5 fruit fly cellular contexts compared by ENCODE assay signal in the genomic region with DNA sequence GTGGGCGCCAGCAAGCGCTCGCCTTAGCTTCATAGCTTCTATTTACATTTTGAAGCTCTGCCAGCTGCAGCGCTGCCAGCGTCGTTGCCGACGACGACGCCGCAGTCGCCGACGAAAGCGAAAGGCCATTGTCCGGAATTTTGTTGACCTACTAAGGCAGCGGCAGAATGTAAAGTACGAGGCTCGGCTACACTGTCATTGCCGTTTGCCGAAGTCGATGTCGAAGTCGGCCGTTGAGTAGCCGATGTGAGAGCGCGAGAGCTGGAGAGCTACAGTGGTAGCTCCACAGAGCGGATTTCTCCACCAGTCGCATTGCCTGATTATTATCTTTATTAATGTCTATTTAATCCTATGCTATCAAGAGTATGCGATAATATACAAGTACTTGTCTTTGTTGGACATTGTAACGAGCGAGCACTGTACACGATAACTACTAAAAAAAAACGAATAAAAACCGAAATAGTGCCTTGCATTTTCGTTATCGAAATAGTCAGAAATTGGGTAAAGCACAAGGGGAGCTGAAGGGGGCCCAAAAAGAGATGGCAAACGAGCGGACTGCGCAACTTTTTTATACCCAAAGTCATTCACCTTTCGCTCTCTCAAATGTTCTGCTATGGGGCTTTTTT.
TF ChIP-seq lines count a peak whose summit lies in the region.

No protein-coding gene starts in this region.

- TF ChIP-seq CTCF in whole organism, embryonic (GFP tag; optimal IDR thresholded peaks at IDR 0.05; lab: Kevin White, UChicago): peak; percentile 50

TF ChIP-seq in whole organism, adult, 20 proteins besides CTCF, POLR2A, EP300 and RAD21 (continues in another document):
- TF ChIP-seq CG11617 (GFP tag; optimal IDR thresholded peaks at IDR 0.05; lab: Kevin White, UChicago): peak; percentile 86
- TF ChIP-seq cnc (optimal IDR thresholded peaks at IDR 0.05; lab: Kevin White, UChicago): no peak
- peak; percentile 80 for TF ChIP-seq CG7045 (GFP tag; optimal IDR thresholded peaks at IDR 0.05; lab: Kevin White, UChicago)
- peak; percentile 86 for TF ChIP-seq Mnt (GFP tag; optimal IDR thresholded peaks at IDR 0.05; lab: Kevin White, UChicago)
- TF ChIP-seq pad (GFP tag; optimal IDR thresholded peaks at IDR 0.05; lab: Kevin White, UChicago): peak; percentile 85
- TF ChIP-seq toe (GFP tag; optimal IDR thresholded peaks at IDR 0.05; lab: Kevin White, UChicago): peak; percentile 81
- peak; percentile 93 for TF ChIP-seq CG7101 (tag; optimal IDR thresholded peaks at IDR 0.05; lab: Kevin White, UChicago)
- peak; percentile 88 for TF ChIP-seq CG14711 (tag; optimal IDR thresholded peaks at IDR 0.05; lab: Kevin White, UChicago)
- TF ChIP-seq cic (GFP tag; optimal IDR thresholded peaks at IDR 0.05; lab: Kevin White, UChicago): peak; percentile 18
- TF ChIP-seq CG5204 (GFP tag; optimal IDR thresholded peaks at IDR 0.05; lab: Kevin White, UChicago): peak; percentile 77
- TF ChIP-seq Clk (GFP tag; optimal IDR thresholded peaks at IDR 0.05; lab: Kevin White, UChicago): peak; percentile 68
- TF ChIP-seq CG12768 (GFP tag; optimal IDR thresholded peaks at IDR 0.05; lab: Kevin White, UChicago): peak; percentile 91
- no peak for TF ChIP-seq kay (GFP tag; lab: Kevin White, UChicago; ENCODE audit: borderline replicate concordance)
- peak; percentile 90 for TF ChIP-seq CG1620 (GFP tag; optimal IDR thresholded peaks at IDR 0.05; lab: Kevin White, UChicago)
- TF ChIP-seq tj (GFP tag; optimal IDR thresholded peaks at IDR 0.05; lab: Kevin White, UChicago): peak; percentile 91
- peak; percentile 86 for TF ChIP-seq CG33017 (tag; optimal IDR thresholded peaks at IDR 0.05; lab: Kevin White, UChicago)

TF ChIP-seq in whole organism, embryonic, 481 proteins besides CTCF, POLR2A, EP300 and RAD21 (continues in another document):
- peak; percentile 88 for TF ChIP-seq CG1024 (GFP tag; IDR thresholded peaks at IDR 0.05; lab: Robert Waterston, UW)
- peak; percentile 92 for TF ChIP-seq CG32532 (GFP tag; IDR thresholded peaks at IDR 0.05; lab: Robert Waterston, UW)
- peak; percentile 97 for TF ChIP-seq Gug (GFP tag; IDR thresholded peaks at IDR 0.05; lab: Robert Waterston, UW)
- peak; percentile 97 for TF ChIP-seq lmd (GFP tag; IDR thresholded peaks at IDR 0.05; lab: Robert Waterston, UW)
- peak; percentile 86 for TF ChIP-seq CG5180 (GFP tag; optimal IDR thresholded peaks at IDR 0.05; lab: Kevin White, UChicago)
- peak; percentile 92 for TF ChIP-seq CHES-1-like (GFP tag; optimal IDR thresholded peaks at IDR 0.05; lab: Kevin White, UChicago)
- TF ChIP-seq CG2678 (tag; optimal IDR thresholded peaks at IDR 0.05; lab: Kevin White, UChicago): peak; percentile 96
- TF ChIP-seq nom (GFP tag; optimal IDR thresholded peaks at IDR 0.05; lab: Kevin White, UChicago): peak; percentile 42
- peak; percentile 88 for TF ChIP-seq CG6765 (GFP tag; optimal IDR thresholded peaks at IDR 0.05; lab: Kevin White, UChicago)
- no peak for TF ChIP-seq Dp (GFP tag; optimal IDR thresholded peaks at IDR 0.05; lab: Kevin White, UChicago)
- peak; percentile 86 for TF ChIP-seq CG6683 (GFP tag; optimal IDR thresholded peaks at IDR 0.05; lab: Kevin White, UChicago)
- TF ChIP-seq gsb-n (tag; optimal IDR thresholded peaks at IDR 0.05; lab: Kevin White, UChicago): peak; percentile 81
- peak; percentile 81 for TF ChIP-seq disco-r (GFP tag; optimal IDR thresholded peaks at IDR 0.05; lab: Kevin White, UChicago)
- peak; percentile 91 for TF ChIP-seq ERR (GFP tag; optimal IDR thresholded peaks at IDR 0.05; lab: Kevin White, UChicago)
- peak; percentile 94 for TF ChIP-seq CG4730 (GFP tag; IDR thresholded peaks at IDR 0.05; lab: Robert Waterston, UW)
- TF ChIP-seq abd-A (tag; optimal IDR thresholded peaks at IDR 0.05; lab: Kevin White, UChicago): peak; percentile 61
- TF ChIP-seq CG11723 (GFP tag; optimal IDR thresholded peaks at IDR 0.05; lab: Kevin White, UChicago): peak; percentile 94

TF ChIP-seq in whole organism, prepupa, 60 proteins besides CTCF, POLR2A, EP300 and RAD21 (continues in another document):
- TF ChIP-seq CG9139 (GFP tag; optimal IDR thresholded peaks at IDR 0.05; lab: Kevin White, UChicago): no peak
- TF ChIP-seq Sox102F (GFP tag; optimal IDR thresholded peaks at IDR 0.05; lab: Kevin White, UChicago): peak; percentile 79
- TF ChIP-seq dsx (GFP tag; optimal IDR thresholded peaks at IDR 0.05; lab: Kevin White, UChicago; ENCODE audit: poor library complexity, severe bottlenecking): peak; percentile 14
- peak; percentile 70 for TF ChIP-seq CG10631 (GFP tag; optimal IDR thresholded peaks at IDR 0.05; lab: Kevin White, UChicago)
- peak; percentile 4 to 44 for TF ChIP-seq ss (GFP tag; optimal IDR thresholded peaks at IDR 0.05; lab: Kevin White, UChicago)
- TF ChIP-seq Hr38 (GFP tag; optimal IDR thresholded peaks at IDR 0.05; lab: Kevin White, UChicago): peak; percentile 86
- TF ChIP-seq Hr4 (GFP tag; optimal IDR thresholded peaks at IDR 0.05; lab: Kevin White, UChicago): peak; percentile 94
- TF ChIP-seq CG4318 (GFP tag; optimal IDR thresholded peaks at IDR 0.05; lab: Kevin White, UChicago): peak; percentile 83
- TF ChIP-seq pdm3 (GFP tag; optimal IDR thresholded peaks at IDR 0.05; lab: Kevin White, UChicago): peak; percentile 92
- peak; percentile 80 for TF ChIP-seq Sox14 (GFP tag; optimal IDR thresholded peaks at IDR 0.05; lab: Kevin White, UChicago)
- TF ChIP-seq Blimp-1 (GFP tag; optimal IDR thresholded peaks at IDR 0.05; lab: Kevin White, UChicago): peak; percentile 72
- peak; percentile 74 for TF ChIP-seq Met (GFP tag; optimal IDR thresholded peaks at IDR 0.05; lab: Kevin White, UChicago)
- TF ChIP-seq CG31627 (GFP tag; optimal IDR thresholded peaks at IDR 0.05; lab: Kevin White, UChicago): peak; percentile 70
- TF ChIP-seq eg (GFP tag; IDR thresholded peaks at IDR 0.05; lab: Robert Waterston, UW): peak; percentile 98
- TF ChIP-seq CG7368 (GFP tag; optimal IDR thresholded peaks at IDR 0.05; lab: Kevin White, UChicago): peak; percentile 84
- peak; percentile 73 for TF ChIP-seq CG11762 (GFP tag; optimal IDR thresholded peaks at IDR 0.05; lab: Kevin White, UChicago; ENCODE audit: insufficient read depth)
- TF ChIP-seq Eip93F (GFP tag; optimal IDR thresholded peaks at IDR 0.05; lab: Kevin White, UChicago): peak; percentile 10

TF ChIP-seq in whole organism, pupa, 21 proteins besides CTCF, POLR2A, EP300 and RAD21 (continues in another document):
- TF ChIP-seq Pif1A (GFP tag; optimal IDR thresholded peaks at IDR 0.05; lab: Kevin White, UChicago): peak; percentile 81
- peak; percentile 90 for TF ChIP-seq CG12605 (GFP tag; IDR thresholded peaks at IDR 0.05; lab: Robert Waterston, UW)
- TF ChIP-seq gl (tag; optimal IDR thresholded peaks at IDR 0.05; lab: Kevin White, UChicago): no peak
- peak; percentile 15 for TF ChIP-seq CG13204 (GFP tag; optimal IDR thresholded peaks at IDR 0.05; lab: Kevin White, UChicago)
- TF ChIP-seq CG17806 (tag; optimal IDR thresholded peaks at IDR 0.05; lab: Kevin White, UChicago): peak; percentile 30
- peak; percentile 77 for TF ChIP-seq CG8301 (tag; optimal IDR thresholded peaks at IDR 0.05; lab: Kevin White, UChicago)
- TF ChIP-seq CG10348 (GFP tag; IDR thresholded peaks at IDR 0.05; lab: Robert Waterston, UW): peak; percentile 92
- TF ChIP-seq rn (GFP tag; IDR thresholded peaks at IDR 0.05; lab: Robert Waterston, UW): peak; percentile 89
- TF ChIP-seq fd96Ca (GFP tag; IDR thresholded peaks at IDR 0.05; lab: Robert Waterston, UW): peak; percentile 98
- peak; percentile 97 for TF ChIP-seq Ets98B (GFP tag; IDR thresholded peaks at IDR 0.05; lab: Robert Waterston, UW)
- peak; percentile 12 for TF ChIP-seq CG34367 (tag; optimal IDR thresholded peaks at IDR 0.05; lab: Kevin White, UChicago)
- TF ChIP-seq CG14655 (GFP tag; optimal IDR thresholded peaks at IDR 0.05; lab: Kevin White, UChicago): peak; percentile 60
- peak; percentile 73 for TF ChIP-seq Pif1B (GFP tag; optimal IDR thresholded peaks at IDR 0.05; lab: Kevin White, UChicago)
- peak; percentile 37 for TF ChIP-seq CG9948 (tag; optimal IDR thresholded peaks at IDR 0.05; lab: Kevin White, UChicago)
- TF ChIP-seq Snoo (tag; optimal IDR thresholded peaks at IDR 0.05; lab: Kevin White, UChicago): peak; percentile 68
- TF ChIP-seq CG15710 (tag; optimal IDR thresholded peaks at IDR 0.05; lab: Kevin White, UChicago): peak; percentile 58
- TF ChIP-seq EcR (GFP tag; optimal IDR thresholded peaks at IDR 0.05; lab: Kevin White, UChicago): peak; percentile 81
- no peak for TF ChIP-seq D1 (tag; optimal IDR thresholded peaks at IDR 0.05; lab: Kevin White, UChicago)
- TF ChIP-seq CG32121 (GFP tag; IDR thresholded peaks at IDR 0.05; lab: Robert Waterston, UW): peak; percentile 99

TF ChIP-seq in whole organism, wandering third instar larva, 38 proteins besides CTCF, POLR2A, EP300 and RAD21 (continues in another document):
- TF ChIP-seq tai (GFP tag; optimal IDR thresholded peaks at IDR 0.05; lab: Kevin White, UChicago): peak; percentile 67
- no peak for TF ChIP-seq usp (GFP tag; optimal IDR thresholded peaks at IDR 0.05; lab: Kevin White, UChicago)
- TF ChIP-seq jim (GFP tag; optimal IDR thresholded peaks at IDR 0.05; lab: Kevin White, UChicago): no peak
- no peak for TF ChIP-seq Vsx2 (GFP tag; optimal IDR thresholded peaks at IDR 0.05; lab: Kevin White, UChicago; ENCODE audit: partially characterized antibody)
- TF ChIP-seq dl (GFP tag; optimal IDR thresholded peaks at IDR 0.05; lab: Kevin White, UChicago; ENCODE audit: insufficient read depth in 1 of 2, partially characterized antibody in 2 of 2): no peak
- TF ChIP-seq Jra (GFP tag; optimal IDR thresholded peaks at IDR 0.05; lab: Kevin White, UChicago): peak; percentile 56
- no peak for TF ChIP-seq N (GFP tag; optimal IDR thresholded peaks at IDR 0.05; lab: Kevin White, UChicago)
- no peak for TF ChIP-seq lola (GFP tag; optimal IDR thresholded peaks at IDR 0.05; lab: Kevin White, UChicago)
- no peak for TF ChIP-seq Hr78 (GFP tag; optimal IDR thresholded peaks at IDR 0.05; lab: Kevin White, UChicago)
- TF ChIP-seq dsf (GFP tag; optimal IDR thresholded peaks at IDR 0.05; lab: Kevin White, UChicago; ENCODE audit: borderline replicate concordance): no peak
- peak; percentile 74 for TF ChIP-seq sv (GFP tag; optimal IDR thresholded peaks at IDR 0.05; lab: Kevin White, UChicago)
- peak; percentile 26 for TF ChIP-seq CG9705 (GFP tag; optimal IDR thresholded peaks at IDR 0.05; lab: Kevin White, UChicago)
- TF ChIP-seq OdsH (GFP tag; optimal IDR thresholded peaks at IDR 0.05; lab: Kevin White, UChicago): peak; percentile 73
- peak; percentile 7 for TF ChIP-seq Hr83 (GFP tag; optimal IDR thresholded peaks at IDR 0.05; lab: Kevin White, UChicago; ENCODE audit: poor library complexity, severe bottlenecking)
- TF ChIP-seq Dif (GFP tag; optimal IDR thresholded peaks at IDR 0.05; lab: Kevin White, UChicago; ENCODE audit: partially characterized antibody): no peak
- TF ChIP-seq Hnf4 (GFP tag; optimal IDR thresholded peaks at IDR 0.05; lab: Kevin White, UChicago): peak; percentile 74
- no peak for TF ChIP-seq GATAd (GFP tag; optimal IDR thresholded peaks at IDR 0.05; lab: Kevin White, UChicago)
- TF ChIP-seq Dfd (GFP tag; optimal IDR thresholded peaks at IDR 0.05; lab: Kevin White, UChicago): no peak
- TF ChIP-seq HLH106 (tag; optimal IDR thresholded peaks at IDR 0.05; lab: Kevin White, UChicago): peak; percentile 68
- peak; percentile 65 for TF ChIP-seq Sp1 (GFP tag; optimal IDR thresholded peaks at IDR 0.05; lab: Kevin White, UChicago)
